Fruit fly (Drosophila melanogaster) whole organism, adult: ENCODE measurements around the gene elgi.
A peak's percentile ranks its signal among the peaks of the same experiment; 100 is the strongest.

Experiments used
- CG7045 ChIP-seq: fragments of 200-800 bp; sonication (Bioruptor generic); optimal IDR thresholded peaks from 2 replicates; lab custom pipeline; 2017; ENCODE audit warnings: missing biosample characterization, mild to moderate bottlenecking, missing genetic modification characterization
- Mnt ChIP-seq: fragments of 200-800 bp; sonication (Bioruptor generic); optimal IDR thresholded peaks from 2 replicates; lab custom pipeline; 2016; ENCODE audit warnings: missing biosample characterization, mild to moderate bottlenecking, missing genetic modification characterization
- cnc ChIP-seq, 2 experiments: fragments of >200 bp; optimal IDR thresholded peaks; 2 replicates each; lab custom pipeline; 2017

DNA sequence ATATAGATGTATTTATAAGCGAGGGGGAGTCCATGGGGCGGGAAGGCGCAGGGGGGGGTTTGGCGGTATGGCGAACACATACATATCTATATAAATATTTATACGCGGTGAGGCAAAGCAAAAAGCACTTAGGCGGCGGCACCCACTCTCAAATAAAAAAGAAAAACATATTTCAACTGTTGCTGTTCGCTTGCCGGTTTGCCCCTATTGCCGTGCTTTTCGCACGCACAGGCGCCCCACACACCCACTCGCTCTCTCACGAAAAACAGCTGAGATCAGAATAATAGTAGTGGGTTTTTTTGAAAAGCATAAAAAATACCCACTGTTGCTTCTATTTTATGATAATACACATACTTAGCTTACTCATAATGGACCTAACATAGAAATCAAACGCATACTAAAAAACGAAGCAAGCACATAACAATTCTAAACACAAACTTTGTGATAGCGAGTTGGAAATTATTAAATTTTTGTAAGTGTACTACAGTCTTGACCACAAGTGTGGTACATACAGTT is 44.9 kb downstream of the elgi start:
- TF ChIP-seq Mnt (GFP tag; lab: Kevin White, UChicago) (peak; percentile 57), CG7045 (GFP tag; lab: Kevin White, UChicago) (peak; percentile 86), cnc (optimal IDR thresholded peaks at IDR 0.05; lab: Kevin White, UChicago) (no peak)
